Worm (Caenorhabditis elegans): ENCODE results near the gene fbxb-103.

- TF ChIP-seq swsn-7 (tag; optimal IDR thresholded peaks at IDR 0.05), result no peak
- no peak for TF ChIP-seq lin-39 (tag; optimal IDR thresholded peaks at IDR 0.05)
- no peak for TF ChIP-seq ces-1 (GFP tag; optimal IDR thresholded peaks at IDR 0.05)
- no peak for TF ChIP-seq lin-35 (GFP tag; optimal IDR thresholded peaks at IDR 0.05)
- no peak for TF ChIP-seq unc-86 (tag; optimal IDR thresholded peaks at IDR 0.05)
- TF ChIP-seq nhr-237 (tag; optimal IDR thresholded peaks at IDR 0.05), result no peak
- TF ChIP-seq lin-15B (tag; optimal IDR thresholded peaks at IDR 0.05), result no peak
- TF ChIP-seq fkh-10 (GFP tag; optimal IDR thresholded peaks at IDR 0.05), result no peak
- TF ChIP-seq ama-1 (optimal IDR thresholded peaks at IDR 0.05), result no peak
- no peak for TF ChIP-seq jun-1 (tag; optimal IDR thresholded peaks at IDR 0.05)
- TF ChIP-seq pax-3 (tag; optimal IDR thresholded peaks at IDR 0.05), result no peak
Measured at ce11 chrII:3901108-3901507, 5.8 kb upstream of the fbxb-103 start, which contains the start of gene F53C3.4.

Measured in whole organism, L1 larva.